Worm (Caenorhabditis elegans) whole organism, L2 larva: ENCODE results near the gene B0222.15.

Source experiments
- C34F6.9 ChIP-seq: fragments of 150-350 bp; optimal IDR thresholded peaks from 2 replicates; lab custom pipeline; 2014; ENCODE audit warnings: missing biosample characterization, missing genetic modification characterization
- fos-1 ChIP-seq: fragments of 150-350 bp; optimal IDR thresholded peaks from 2 replicates; lab custom pipeline; 2014; ENCODE audit warnings: missing biosample characterization, missing genetic modification characterization
- lin-13 ChIP-seq: fragments of 150-350 bp; optimal IDR thresholded peaks from 2 replicates; lab custom pipeline; 2014; ENCODE audit warnings: missing biosample characterization, missing genetic modification reagents, missing genetic modification characterization
- mbf-1 ChIP-seq: sonication (generic microtip); optimal IDR thresholded peaks from 2 replicates; lab custom pipeline; 2017; ENCODE audit warnings: missing biosample characterization, missing genetic modification characterization
- nhr-10 ChIP-seq: sonication (generic microtip); optimal IDR thresholded peaks from 2 replicates; lab custom pipeline; 2017; ENCODE audit warnings: missing biosample characterization, missing genetic modification characterization
- nhr-11 ChIP-seq: fragments of 150-350 bp; optimal IDR thresholded peaks from 2 replicates; lab custom pipeline; 2014; ENCODE audit warnings: missing biosample characterization, missing genetic modification characterization
- ztf-11 ChIP-seq: sonication (generic microtip); optimal IDR thresholded peaks from 2 replicates; lab custom pipeline; 2017; ENCODE audit warnings: missing biosample characterization, missing genetic modification characterization

DNA sequence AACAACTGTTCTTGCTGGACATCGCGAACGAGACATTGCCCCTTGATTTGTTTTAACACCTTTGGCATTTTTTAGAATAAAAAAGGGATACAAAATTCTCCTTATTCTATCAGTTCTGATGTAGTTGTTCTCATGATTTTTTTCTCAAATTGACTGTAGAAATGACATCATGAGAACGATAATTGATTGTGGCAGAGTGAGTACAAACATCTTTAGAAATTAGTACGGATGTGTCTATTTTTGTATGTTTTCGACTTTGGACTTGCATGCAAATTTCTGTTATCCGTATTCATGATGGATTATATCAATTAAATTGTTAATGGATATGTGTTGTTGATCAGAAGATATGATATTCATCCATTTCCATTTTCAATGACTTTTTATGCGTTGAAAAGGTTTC lies 8.4 kb downstream of the B0222.15 start:
- TF ChIP-seq nhr-10 (tag; lab: Kevin White, UChicago) (no peak), lin-13 (GFP tag; lab: Kevin White, UChicago) (no peak), nhr-11 (tag; lab: Kevin White, UChicago) (no peak), ztf-11 (tag; lab: Kevin White, UChicago) (no peak), fos-1 (no peak), C34F6.9 (tag; lab: Kevin White, UChicago) (no peak), mbf-1 (tag; lab: Kevin White, UChicago) (no peak)
